Worm (Caenorhabditis elegans): ENCODE data around the gene ugt-38.

DNA sequence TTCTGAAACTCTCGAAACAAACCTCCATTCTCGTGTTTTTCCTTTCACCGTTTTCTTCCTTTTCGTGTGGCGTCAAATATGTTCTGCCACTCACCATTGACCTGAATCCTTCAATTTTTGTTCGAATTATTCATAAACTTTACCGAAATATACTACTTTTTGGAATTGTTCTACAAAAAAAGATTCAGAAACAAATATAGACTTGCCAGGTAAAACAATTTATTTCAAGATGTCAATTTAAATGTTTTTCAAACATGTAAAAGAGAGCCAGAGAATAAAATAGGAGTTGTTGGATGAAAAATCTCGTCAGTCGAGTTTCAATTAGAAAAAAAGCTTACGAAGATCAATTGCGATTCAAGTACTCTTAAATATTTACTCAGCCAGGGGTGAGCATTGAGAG, 46.3 kb upstream of the ugt-38 start, which contains the start of gene F09G2.8:
- no peak for TF ChIP-seq B0261.1 (tag; optimal IDR thresholded peaks at IDR 0.05)
- no peak for TF ChIP-seq lin-54 (GFP tag; optimal IDR thresholded peaks at IDR 0.05)
- no peak for TF ChIP-seq bed-2 (GFP tag; IDR thresholded peaks at IDR 0.05)
- no peak for TF ChIP-seq F52B5.7 (tag; optimal IDR thresholded peaks at IDR 0.05)
- TF ChIP-seq madf-6 (GFP tag; IDR thresholded peaks at IDR 0.05), result 0 out of 2 replicates have a peak, but pooled peaks have one; percentile 11
- TF ChIP-seq F23B12.7 (tag; optimal IDR thresholded peaks at IDR 0.05; ENCODE audit: insufficient read depth), result no peak
- no peak for TF ChIP-seq ama-1 (optimal IDR thresholded peaks at IDR 0.05)
- no peak for TF ChIP-seq ama-1 (GFP tag; optimal IDR thresholded peaks at IDR 0.05)
